Worm (Caenorhabditis elegans) whole organism, L1 larva: ENCODE results near the gene D1044.7.

Source experiments
- blmp-1 ChIP-seq: fragments of 150-350 bp; optimal IDR thresholded peaks from 2 replicates; lab custom pipeline; 2014; ENCODE audit warnings: missing biosample characterization, missing genetic modification characterization
- ceh-8 ChIP-seq: fragments of 200-800 bp; sonication (Bioruptor generic); optimal IDR thresholded peaks from 2 replicates; lab custom pipeline; 2018; ENCODE audit warnings: mild to moderate bottlenecking, missing genetic modification characterization, moderate library complexity, missing compliant biosample characterization
- ceh-82 ChIP-seq, 3 experiments: fragments of 150-350 bp in 1 of 3; sonication (generic microtip) in 2 of 3; optimal IDR thresholded peaks; 2 replicates each; lab custom pipeline; 2014 to 2017; ENCODE audit warnings: missing biosample characterization in 3 of 3, missing genetic modification characterization in 3 of 3
- ces-1 ChIP-seq: fragments of 150-350 bp; optimal IDR thresholded peaks from 2 replicates; lab custom pipeline; 2014; ENCODE audit warnings: missing biosample characterization, missing genetic modification reagents, missing genetic modification characterization
- dpl-1 ChIP-seq, 3 experiments: fragments of 150-350 bp in 2 of 3; sonication (generic microtip) in 1 of 3; optimal IDR thresholded peaks; 2 replicates each; lab custom pipeline; 2014 to 2017; ENCODE audit warnings: missing biosample characterization in 3 of 3, missing genetic modification characterization in 3 of 3, missing genetic modification reagents in 3 of 3
- efl-1 ChIP-seq, 4 experiments: fragments of 150-350 bp; optimal IDR thresholded peaks in 3 of 4; peaks in 1 of 4; 1 replicate in 1 of 4; 2 replicates in 3 of 4; lab custom pipeline; 2014; ENCODE audit warnings: missing biosample characterization in 2 of 4, missing genetic modification characterization in 2 of 4, missing genetic modification reagents in 2 of 4
- elt-3 ChIP-seq, 6 experiments: fragments of 150-350 bp in 1 of 6; sonication (generic microtip); optimal IDR thresholded peaks; 2 replicates each; lab custom pipeline; 2017 to 2018; ENCODE audit warnings: missing biosample characterization in 6 of 6, missing genetic modification characterization in 6 of 6, inconsistent platforms in 1 of 6
- fkh-4 ChIP-seq: sonication (generic microtip); optimal IDR thresholded peaks from 2 replicates; lab custom pipeline; 2016; ENCODE audit warnings: missing compliant biosample characterization, missing genetic modification characterization, borderline replicate concordance
- fkh-8 ChIP-seq: sonication (generic microtip); optimal IDR thresholded peaks from 2 replicates; lab custom pipeline; 2016; ENCODE audit warnings: mild to moderate bottlenecking, missing genetic modification characterization, missing compliant biosample characterization
- grh-1 ChIP-seq: fragments of 200-800 bp; sonication (Bioruptor generic); IDR thresholded peaks from 2 replicates; pipeline ENCODE4 v1.3.6; 2022; ENCODE audit warnings: missing genetic modification reagents, missing genetic modification characterization, missing compliant biosample characterization
- irx-1 ChIP-seq: sonication (generic microtip); optimal IDR thresholded peaks from 2 replicates; lab custom pipeline; 2016; ENCODE audit warnings: missing genetic modification characterization, missing compliant biosample characterization
- lin-14 ChIP-seq: fragments of 200-800 bp; sonication (Bioruptor generic); optimal IDR thresholded peaks from 2 replicates; lab custom pipeline; 2018; ENCODE audit warnings: mild to moderate bottlenecking, missing genetic modification characterization, moderate library complexity, missing compliant biosample characterization
- lin-15B ChIP-seq: fragments of 150-350 bp; sonication (generic microtip); optimal IDR thresholded peaks from 3 replicates; lab custom pipeline; 2014; ENCODE audit warnings: missing biosample characterization, missing genetic modification characterization
- lin-35 ChIP-seq, 2 experiments: fragments of 150-350 bp; optimal IDR thresholded peaks; 2 replicates each; lab custom pipeline; 2014; ENCODE audit warnings: missing biosample characterization in 2 of 2, missing genetic modification characterization in 2 of 2, missing genetic modification reagents in 2 of 2
- lin-39 ChIP-seq: fragments of 150-350 bp; optimal IDR thresholded peaks from 2 replicates; lab custom pipeline; 2014; ENCODE audit warnings: missing biosample characterization, missing genetic modification reagents, missing genetic modification characterization
- lir-3 ChIP-seq: sonication (generic microtip); optimal IDR thresholded peaks from 2 replicates; lab custom pipeline; 2016; ENCODE audit warnings: mild to moderate bottlenecking, missing genetic modification characterization, moderate library complexity, missing compliant biosample characterization; ENCODE audit not compliant: poor library complexity
- mep-1 ChIP-seq: fragments of 150-350 bp; optimal IDR thresholded peaks from 2 replicates; lab custom pipeline; 2014; ENCODE audit warnings: missing biosample characterization, missing genetic modification characterization
- nhr-19 ChIP-seq: fragments of 200-800 bp; sonication (Bioruptor generic); conservative IDR thresholded peaks from 2 replicates; pipeline ENCODE4 v1.3.6; 2022; ENCODE audit warnings: missing genetic modification characterization, missing compliant biosample characterization
- nhr-20 ChIP-seq: sonication (generic microtip); optimal IDR thresholded peaks from 2 replicates; lab custom pipeline; 2016; ENCODE audit warnings: mild to moderate bottlenecking, missing genetic modification characterization, missing compliant biosample characterization
- nhr-71 ChIP-seq: sonication (generic microtip); optimal IDR thresholded peaks from 2 replicates; lab custom pipeline; 2016; ENCODE audit warnings: mild to moderate bottlenecking, missing genetic modification characterization, moderate library complexity, missing compliant biosample characterization
- nhr-76 ChIP-seq: sonication (generic microtip); optimal IDR thresholded peaks from 2 replicates; lab custom pipeline; 2017; ENCODE audit warnings: missing biosample characterization, missing genetic modification characterization
- nhr-84 ChIP-seq: sonication (generic microtip); optimal IDR thresholded peaks from 2 replicates; lab custom pipeline; 2017; ENCODE audit warnings: missing biosample characterization, missing genetic modification characterization
- nhr-85 ChIP-seq: sonication (generic microtip); peaks from one replicate; lab custom pipeline; 2016; ENCODE audit warnings: missing genetic modification characterization, inconsistent platforms, missing compliant biosample characterization
- nhr-90 ChIP-seq: sonication (generic microtip); optimal IDR thresholded peaks from 2 replicates; lab custom pipeline; 2016; ENCODE audit warnings: mild to moderate bottlenecking, missing genetic modification characterization, missing compliant biosample characterization; ENCODE audit not compliant: poor library complexity
- pax-3 ChIP-seq: fragments of 200-800 bp; sonication (Bioruptor generic); optimal IDR thresholded peaks from 2 replicates; lab custom pipeline; 2018; ENCODE audit warnings: mild to moderate bottlenecking, missing genetic modification characterization, moderate library complexity, missing compliant biosample characterization
- pqm-1 ChIP-seq: sonication (generic microtip); optimal IDR thresholded peaks from 3 replicates; lab custom pipeline; 2017; ENCODE audit warnings: missing biosample characterization, missing genetic modification characterization
- rnt-1 ChIP-seq: sonication (generic microtip); optimal IDR thresholded peaks from 2 replicates; lab custom pipeline; 2016; ENCODE audit warnings: mild to moderate bottlenecking, missing genetic modification characterization, moderate library complexity, missing compliant biosample characterization
- snu-23 ChIP-seq: sonication (generic microtip); optimal IDR thresholded peaks from 2 replicates; lab custom pipeline; 2016; ENCODE audit warnings: missing genetic modification characterization, missing compliant biosample characterization
- sptf-1 ChIP-seq: fragments of 150-350 bp; optimal IDR thresholded peaks from 2 replicates; lab custom pipeline; 2014; ENCODE audit warnings: missing biosample characterization, missing genetic modification characterization
- sup-37 ChIP-seq: fragments of 200-800 bp; sonication (Bioruptor generic); optimal IDR thresholded peaks from 2 replicates; lab custom pipeline; 2018; ENCODE audit warnings: mild to moderate bottlenecking, missing genetic modification characterization, missing compliant biosample characterization
- swsn-7 ChIP-seq: sonication (generic microtip); optimal IDR thresholded peaks from 2 replicates; lab custom pipeline; 2016; ENCODE audit warnings: missing genetic modification characterization, missing compliant biosample characterization
- unc-130 ChIP-seq: fragments of 150-350 bp; optimal IDR thresholded peaks from 2 replicates; lab custom pipeline; 2017; ENCODE audit warnings: missing biosample characterization, missing genetic modification characterization, inconsistent platforms
- unc-98 ChIP-seq: fragments of 200-800 bp; sonication (Bioruptor generic); IDR thresholded peaks from 2 replicates; pipeline ENCODE4 v1.3.6; 2022; ENCODE audit warnings: missing genetic modification characterization, missing compliant biosample characterization
- vab-15 ChIP-seq: sonication (generic microtip); optimal IDR thresholded peaks from 2 replicates; lab custom pipeline; 2017; ENCODE audit warnings: missing genotype, mild to moderate bottlenecking, missing genetic modification characterization, missing compliant biosample characterization
- xbp-1 ChIP-seq: sonication (generic microtip); optimal IDR thresholded peaks from 2 replicates; lab custom pipeline; 2016; ENCODE audit warnings: missing genetic modification characterization, missing compliant biosample characterization

The D1044.7 gene

DNA sequence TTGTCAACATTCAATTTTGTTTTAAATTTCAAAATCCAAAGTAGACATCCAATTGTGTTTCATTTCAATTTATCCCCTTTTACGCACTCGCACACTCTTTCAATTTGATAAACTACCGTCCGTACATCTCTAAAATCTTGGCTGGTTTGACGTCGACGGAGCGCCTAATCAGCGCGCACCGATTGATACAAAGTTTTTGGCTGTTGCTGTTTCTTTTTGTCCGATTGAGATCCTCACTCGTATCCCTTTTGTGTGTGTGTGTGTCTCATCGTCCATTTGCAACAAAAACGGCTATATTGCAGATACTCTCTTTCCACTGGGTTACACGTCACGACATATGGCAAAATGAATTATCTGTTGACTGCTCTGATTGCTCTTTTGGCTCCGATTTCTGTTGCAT is 34.4 kb downstream of the D1044.7 start, which contains the start of gene lon-1:
lon-1 (plus strand) TSS at position 301 of the 400 bp plus-strand sequence.
- TF ChIP-seq rnt-1 (tag; lab: Kevin White, UChicago) (no peak), blmp-1 (tag; lab: Kevin White, UChicago) (peak; percentile 34)

ce11 chrIII:5472693-5473092 is 35.9 kb downstream of the D1044.7 start:
- TF ChIP-seq lin-14 (GFP tag; lab: Kevin White, UChicago) (peak; percentile 87), sptf-1 (tag; lab: Kevin White, UChicago) (no peak), elt-3 (tag; optimal IDR thresholded peaks at IDR 0.05; lab: Kevin White, UChicago) (peak in 5 of 6 experiments; percentile 60 to 87 (median 76)), vab-15 (tag; lab: Kevin White, UChicago) (no peak), irx-1 (tag; lab: Kevin White, UChicago) (no peak), swsn-7 (no peak), nhr-84 (tag; lab: Kevin White, UChicago) (no peak), lir-3 (tag; lab: Kevin White, UChicago) (no peak), pqm-1 (tag; lab: Kevin White, UChicago) (no peak), snu-23 (peak; percentile 51), ceh-8 (no peak), dpl-1 (GFP tag; optimal IDR thresholded peaks at IDR 0.05; lab: Kevin White, UChicago) (no peak), lin-35 (GFP tag; optimal IDR thresholded peaks at IDR 0.05; lab: Kevin White, UChicago) (no peak), unc-98 (GFP tag; lab: Robert Waterston, UW) (no peak), nhr-71 (tag; lab: Kevin White, UChicago) (peak; percentile 61), lin-39 (tag; lab: Kevin White, UChicago) (no peak), nhr-85 (tag; lab: Kevin White, UChicago) (peak; percentile 89), nhr-90 (peak; percentile 54), fkh-8 (tag; lab: Kevin White, UChicago) (no peak), blmp-1 (tag; lab: Kevin White, UChicago) (peak; percentile 90), grh-1 (peak; percentile 49; the same call in 1 of the 2 replicates), nhr-20 (peak; percentile 59), nhr-19 (GFP tag; lab: Robert Waterston, UW) (0 out of 2 replicates have a peak, but pooled peaks have one; percentile 8), mep-1 (tag; lab: Kevin White, UChicago) (peak; percentile 14)
- TF ChIP-seq, all 84 proteins: peak for 11

ce11 chrIII:5469090-5469489 is 39.5 kb downstream of the D1044.7 start:
- TF ChIP-seq pax-3 (tag; lab: Kevin White, UChicago) (no peak), mep-1 (tag; lab: Kevin White, UChicago) (no peak), grh-1 (no peak), unc-98 (GFP tag; lab: Robert Waterston, UW) (no peak), efl-1 (optimal IDR thresholded peaks at IDR 0.05; lab: Kevin White, UChicago) (no peak), efl-1 (GFP tag; optimal IDR thresholded peaks at IDR 0.05 in 1 of 2; lab: Kevin White, UChicago) (peak in 1 of 2 experiments; percentile 52)
- TF ChIP-seq, all 84 proteins: peak for 1

DNA sequence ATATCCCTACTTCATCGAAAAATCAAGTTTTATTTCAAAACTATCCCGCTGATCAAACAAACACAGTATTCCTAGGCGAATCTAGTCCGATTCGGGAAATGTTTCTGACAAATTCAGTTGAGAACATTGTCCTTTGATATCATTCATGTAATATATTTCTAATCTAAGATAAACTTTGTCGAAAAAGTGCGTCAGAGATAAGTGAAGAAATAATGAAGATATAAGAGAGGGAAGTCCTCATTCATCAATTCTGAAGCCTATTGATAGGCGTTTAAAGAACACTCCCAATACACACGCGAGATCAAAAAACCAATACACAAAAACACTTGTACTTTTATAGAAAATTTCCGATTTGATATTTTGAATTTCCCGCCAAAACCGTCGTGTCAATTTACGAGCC is 43.7 kb downstream of the D1044.7 start:
- no peak for TF ChIP-seq fkh-4 (tag; lab: Kevin White, UChicago)
- TF ChIP-seq lir-3 (tag; lab: Kevin White, UChicago), result no peak
- peak; percentile 39 for TF ChIP-seq nhr-71 (tag; lab: Kevin White, UChicago)
- no peak for TF ChIP-seq grh-1
- no peak for TF ChIP-seq unc-130 (tag; lab: Kevin White, UChicago)
- TF ChIP-seq ces-1 (GFP tag; lab: Kevin White, UChicago), result no peak
- TF ChIP-seq xbp-1 (tag; lab: Kevin White, UChicago), result no peak
- TF ChIP-seq elt-3 (tag; optimal IDR thresholded peaks at IDR 0.05; lab: Kevin White, UChicago), result peak in 4 of 6 experiments; percentile 14 to 67 (median 48)
- TF ChIP-seq blmp-1 (tag; lab: Kevin White, UChicago), result peak; percentile 33
- TF ChIP-seq nhr-85 (tag; lab: Kevin White, UChicago), result peak; percentile 47
- no peak for TF ChIP-seq nhr-76 (tag; lab: Kevin White, UChicago)
- no peak for TF ChIP-seq sup-37 (GFP tag; lab: Kevin White, UChicago)
- TF ChIP-seq ceh-82 (tag; optimal IDR thresholded peaks at IDR 0.05; lab: Kevin White, UChicago), result no peak
- TF ChIP-seq lin-15B (tag; lab: Kevin White, UChicago), result no peak
